Worm (Caenorhabditis elegans): Measurements from ENCODE around the gene C41H7.9.

- TF ChIP-seq skn-1 (tag; optimal IDR thresholded peaks at IDR 0.05) = no peak
- no peak for TF ChIP-seq tbx-2 (tag; optimal IDR thresholded peaks at IDR 0.05)
Measured at ce11 chrII:2967064-2967463, 45.0 kb downstream of the C41H7.9 start.

All from whole organism, L3 larva.